Worm (Caenorhabditis elegans) whole organism, late embryonic: ENCODE results near the gene R12B2.8.

Experiments used
- C08G9.2 ChIP-seq: sonication (generic microtip); optimal IDR thresholded peaks from 2 replicates; lab custom pipeline; 2016; ENCODE audit warnings: mild to moderate bottlenecking, missing genetic modification characterization, moderate library complexity, missing compliant biosample characterization
- C38D4.7 ChIP-seq: fragments of 200-800 bp; sonication (Bioruptor generic); optimal IDR thresholded peaks from 2 replicates; lab custom pipeline; 2018; ENCODE audit warnings: mild to moderate bottlenecking, missing genetic modification characterization, moderate library complexity, missing compliant biosample characterization
- F13H6.1 ChIP-seq: sonication (generic microtip); optimal IDR thresholded peaks from 2 replicates; lab custom pipeline; 2016; ENCODE audit warnings: missing genetic modification characterization, missing compliant biosample characterization
- T23F11.4 ChIP-seq: fragments of 200-800 bp; sonication (Bioruptor generic); optimal IDR thresholded peaks from 2 replicates; lab custom pipeline; 2018; ENCODE audit warnings: mild to moderate bottlenecking, missing genetic modification characterization, missing compliant biosample characterization
- Y22D7AL.16 ChIP-seq: sonication (generic microtip); optimal IDR thresholded peaks from 2 replicates; lab custom pipeline; 2016; ENCODE audit warnings: missing genetic modification characterization, missing compliant biosample characterization
- ama-1 ChIP-seq: fragments of 150-350 bp; optimal IDR thresholded peaks from 2 replicates; lab custom pipeline; 2014
- ceh-18 ChIP-seq: sonication (generic microtip); optimal IDR thresholded peaks from 2 replicates; lab custom pipeline; 2016; ENCODE audit warnings: missing genetic modification characterization, missing compliant biosample characterization
- ceh-19 ChIP-seq: fragments of 200-800 bp; sonication (Bioruptor generic); optimal IDR thresholded peaks from 2 replicates; lab custom pipeline; 2018; ENCODE audit warnings: mild to moderate bottlenecking, missing genetic modification characterization, missing compliant biosample characterization
- ceh-2 ChIP-seq: sonication (generic microtip); optimal IDR thresholded peaks from 2 replicates; lab custom pipeline; 2016; ENCODE audit warnings: missing genotype, missing genetic modification characterization, missing compliant biosample characterization
- ceh-22 ChIP-seq: sonication (generic microtip); optimal IDR thresholded peaks from 2 replicates; lab custom pipeline; 2017; ENCODE audit warnings: missing biosample characterization, missing genetic modification characterization
- ceh-31 ChIP-seq: sonication (generic microtip); optimal IDR thresholded peaks from 2 replicates; lab custom pipeline; 2016; ENCODE audit warnings: missing genetic modification characterization, missing compliant biosample characterization
- ceh-34 ChIP-seq: sonication (generic microtip); optimal IDR thresholded peaks from 2 replicates; lab custom pipeline; 2016; ENCODE audit warnings: mild to moderate bottlenecking, missing genetic modification characterization, missing compliant biosample characterization
- ceh-6 ChIP-seq: fragments of 200-800 bp; sonication (Bioruptor generic); optimal IDR thresholded peaks from 2 replicates; lab custom pipeline; 2018; ENCODE audit warnings: mild to moderate bottlenecking, missing genetic modification characterization, missing compliant biosample characterization
- dve-1 ChIP-seq: sonication (generic microtip); optimal IDR thresholded peaks from 2 replicates; lab custom pipeline; 2017; ENCODE audit warnings: antibody characterized with exemption, mild to moderate bottlenecking, missing genetic modification characterization, missing compliant biosample characterization
- elt-2 ChIP-seq: sonication (generic microtip); optimal IDR thresholded peaks from 2 replicates; lab custom pipeline; 2016; ENCODE audit warnings: missing genetic modification reagents, missing genetic modification characterization, missing compliant biosample characterization
- elt-4 ChIP-seq: sonication (generic microtip); optimal IDR thresholded peaks from 2 replicates; lab custom pipeline; 2016; ENCODE audit warnings: missing genetic modification characterization, missing compliant biosample characterization
- ets-4 ChIP-seq: sonication (generic microtip); optimal IDR thresholded peaks from 2 replicates; lab custom pipeline; 2016; ENCODE audit warnings: missing genetic modification characterization, missing compliant biosample characterization
- fkh-6 ChIP-seq: sonication (generic microtip); optimal IDR thresholded peaks from 2 replicates; lab custom pipeline; 2016; ENCODE audit warnings: missing genetic modification characterization, missing compliant biosample characterization
- hlh-13 ChIP-seq: fragments of 200-800 bp; sonication (Bioruptor generic); optimal IDR thresholded peaks from 2 replicates; lab custom pipeline; 2018; ENCODE audit warnings: mild to moderate bottlenecking, missing genetic modification characterization, missing compliant biosample characterization
- hlh-8 ChIP-seq: sonication (generic microtip); optimal IDR thresholded peaks from 2 replicates; lab custom pipeline; 2016; ENCODE audit warnings: missing genotype, missing genetic modification characterization, missing compliant biosample characterization
- madf-2 ChIP-seq: sonication (generic microtip); optimal IDR thresholded peaks from 2 replicates; lab custom pipeline; 2017; ENCODE audit warnings: missing genetic modification characterization, missing compliant biosample characterization
- mec-3 ChIP-seq: sonication (generic microtip); optimal IDR thresholded peaks from 2 replicates; lab custom pipeline; 2016; ENCODE audit warnings: borderline replicate concordance, missing genetic modification characterization, missing compliant biosample characterization
- nfya-1 ChIP-seq: sonication (generic microtip); optimal IDR thresholded peaks from 2 replicates; lab custom pipeline; 2017; ENCODE audit warnings: missing genetic modification characterization, mild to moderate bottlenecking, missing compliant biosample characterization, antibody characterized with exemption, moderate library complexity
- odd-2 ChIP-seq: sonication (generic microtip); optimal IDR thresholded peaks from 2 replicates; lab custom pipeline; 2017; ENCODE audit warnings: antibody characterized with exemption, mild to moderate bottlenecking, missing genetic modification characterization, missing compliant biosample characterization
- pax-1 ChIP-seq: fragments of 150-350 bp; optimal IDR thresholded peaks from 2 replicates; lab custom pipeline; 2014; ENCODE audit warnings: missing biosample characterization, missing genetic modification characterization
- pha-2 ChIP-seq: sonication (generic microtip); optimal IDR thresholded peaks from 2 replicates; lab custom pipeline; 2017; ENCODE audit warnings: mild to moderate bottlenecking, missing genetic modification characterization, missing compliant biosample characterization
- pha-4 ChIP-seq: fragments of 150-350 bp; optimal IDR thresholded peaks from 2 replicates; lab custom pipeline; 2018; ENCODE audit warnings: missing biosample characterization, missing genetic modification reagents, missing genetic modification characterization
- pros-1 ChIP-seq: fragments of 150-350 bp; optimal IDR thresholded peaks from 2 replicates; lab custom pipeline; 2014; ENCODE audit warnings: missing biosample characterization, missing genetic modification reagents, missing genetic modification characterization
- rnt-1 ChIP-seq: sonication (generic microtip); optimal IDR thresholded peaks from 2 replicates; lab custom pipeline; 2016; ENCODE audit warnings: missing genetic modification characterization, missing compliant biosample characterization
- sdc-2 ChIP-seq: sonication (generic microtip); optimal IDR thresholded peaks from 2 replicates; lab custom pipeline; 2016; ENCODE audit warnings: missing genotype, missing genetic modification characterization, missing compliant biosample characterization
- sox-4 ChIP-seq: sonication (generic microtip); optimal IDR thresholded peaks from 2 replicates; lab custom pipeline; 2017; ENCODE audit warnings: mild to moderate bottlenecking, missing genetic modification characterization, inconsistent platforms, missing compliant biosample characterization
- syd-9 ChIP-seq: sonication (generic microtip); optimal IDR thresholded peaks from 2 replicates; lab custom pipeline; 2016; ENCODE audit warnings: mild to moderate bottlenecking, missing genetic modification characterization, moderate library complexity, missing compliant biosample characterization
- tbx-2 ChIP-seq: sonication (generic microtip); optimal IDR thresholded peaks from 2 replicates; lab custom pipeline; 2016; ENCODE audit warnings: missing genetic modification characterization, missing compliant biosample characterization
- unc-42 ChIP-seq: sonication (generic microtip); optimal IDR thresholded peaks from 2 replicates; lab custom pipeline; 2016; ENCODE audit warnings: missing genotype, missing genetic modification characterization, missing compliant biosample characterization
- unc-55 ChIP-seq: sonication (generic microtip); optimal IDR thresholded peaks from 2 replicates; lab custom pipeline; 2017; ENCODE audit warnings: missing biosample characterization, missing genetic modification reagents, missing genetic modification characterization
- ztf-16 ChIP-seq: sonication (generic microtip); optimal IDR thresholded peaks from 2 replicates; lab custom pipeline; 2017; ENCODE audit warnings: missing genetic modification characterization, missing compliant biosample characterization

R12B2.8 gene

ce11 chrIII:5836261-5836660 lies 12.5 kb downstream of the R12B2.8 start:
- no peak for TF ChIP-seq ztf-16 (tag; lab: Kevin White, UChicago)
- no peak for TF ChIP-seq Y22D7AL.16 (tag; lab: Kevin White, UChicago)
- no peak for TF ChIP-seq ceh-22 (tag; lab: Kevin White, UChicago)
- TF ChIP-seq ceh-34 = no peak
- TF ChIP-seq pax-1 = no peak
- no peak for TF ChIP-seq unc-42 (tag; lab: Kevin White, UChicago)
- TF ChIP-seq C08G9.2 (tag; lab: Kevin White, UChicago) = no peak
- no peak for TF ChIP-seq ceh-19 (GFP tag; lab: Kevin White, UChicago)
- no peak for TF ChIP-seq nfya-1 (tag; lab: Kevin White, UChicago)
- no peak for TF ChIP-seq pha-2 (tag; lab: Kevin White, UChicago)
- no peak for TF ChIP-seq pha-4
- TF ChIP-seq T23F11.4 = no peak
- no peak for TF ChIP-seq madf-2 (tag; lab: Kevin White, UChicago)
- TF ChIP-seq F13H6.1 (tag; lab: Kevin White, UChicago) = no peak
- TF ChIP-seq, all 69 proteins: peak for 0

- TF ChIP-seq odd-2 (no peak), ceh-31 (tag; lab: Kevin White, UChicago) (no peak), ceh-2 (tag; lab: Kevin White, UChicago) (no peak), syd-9 (no peak), elt-4 (no peak), pros-1 (tag; lab: Kevin White, UChicago) (no peak), ceh-6 (GFP tag; lab: Kevin White, UChicago) (no peak), tbx-2 (tag; lab: Kevin White, UChicago) (no peak), hlh-13 (no peak), ama-1 (no peak), madf-2 (tag; lab: Kevin White, UChicago) (no peak), sdc-2 (peak; percentile 7), fkh-6 (tag; lab: Kevin White, UChicago) (no peak), nfya-1 (tag; lab: Kevin White, UChicago) (peak; percentile 4), elt-2 (tag; lab: Kevin White, UChicago) (no peak), mec-3 (no peak), dve-1 (tag; lab: Kevin White, UChicago) (no peak), C38D4.7 (peak; percentile 18), sox-4 (tag; lab: Kevin White, UChicago) (no peak)
Measured at ce11 chrIII:5836816-5837215, 13.1 kb downstream of the R12B2.8 start, which contains the start of gene W04D12.1. Gene W04D12.1, plus strand, starts transcription at chrIII:5836926.

ce11 chrIII:5838159-5839046 lies 14.7 kb downstream of the R12B2.8 start:
- peak; percentile 13 for TF ChIP-seq ets-4 (tag; lab: Kevin White, UChicago)
- peak; percentile 39 for TF ChIP-seq ceh-18 (tag; lab: Kevin White, UChicago)
- peak; percentile 9 for TF ChIP-seq rnt-1 (tag; lab: Kevin White, UChicago)
- peak; percentile 14 for TF ChIP-seq unc-55 (GFP tag; lab: Kevin White, UChicago)
- no peak for TF ChIP-seq elt-2 (tag; lab: Kevin White, UChicago)
- TF ChIP-seq ceh-6 (GFP tag; lab: Kevin White, UChicago) = no peak
- TF ChIP-seq, all 69 proteins: peak for 4

- TF ChIP-seq hlh-8 (tag; lab: Kevin White, UChicago) = no peak
- TF ChIP-seq elt-2 (tag; lab: Kevin White, UChicago) = peak; percentile 23
Measured at ce11 chrIII:5839147-5839546, 15.4 kb downstream of the R12B2.8 start.
